Worm (Caenorhabditis elegans): ENCODE measurements around the gene arrd-7.

- TF ChIP-seq unc-120 (tag; optimal IDR thresholded peaks at IDR 0.05; ENCODE audit: poor library complexity, severe bottlenecking) (no peak), nhr-76 (tag; optimal IDR thresholded peaks at IDR 0.05) (no peak), bed-3 (GFP tag; optimal IDR thresholded peaks at IDR 0.05) (no peak), lsy-2 (tag; optimal IDR thresholded peaks at IDR 0.05) (no peak), unc-62 (GFP tag; optimal IDR thresholded peaks at IDR 0.05) (no peak), ztf-11 (tag; optimal IDR thresholded peaks at IDR 0.05) (no peak), unc-39 (tag; optimal IDR thresholded peaks at IDR 0.05) (no peak), elt-3 (tag; optimal IDR thresholded peaks at IDR 0.05) (no peak), mep-1 (tag; optimal IDR thresholded peaks at IDR 0.05) (no peak), ces-1 (GFP tag; optimal IDR thresholded peaks at IDR 0.05) (no peak), mab-5 (tag; optimal IDR thresholded peaks at IDR 0.05) (no peak)
Observed at ce11 chrII:12077281-12077680, 14.9 kb upstream of the arrd-7 start.

Measured in whole organism, mixed stage, embryonic.